Worm (Caenorhabditis elegans) whole organism, L2 larva: ENCODE data around the gene kle-2.

Experiments
- C34F6.9 ChIP-seq: fragments of 150-350 bp; optimal IDR thresholded peaks from 2 replicates; lab custom pipeline; 2014; ENCODE audit warnings: missing biosample characterization, missing genetic modification characterization
- F13H6.1 ChIP-seq: sonication (generic microtip); optimal IDR thresholded peaks from 2 replicates; lab custom pipeline; 2016; ENCODE audit warnings: missing genetic modification characterization, missing compliant biosample characterization
- R02D3.7 ChIP-seq: fragments of 150-350 bp; optimal IDR thresholded peaks from 2 replicates; lab custom pipeline; 2014; ENCODE audit warnings: missing biosample characterization, missing genetic modification characterization
- Y55F3AM.14 ChIP-seq: fragments of 200-800 bp; sonication (Bioruptor generic); optimal IDR thresholded peaks from 2 replicates; lab custom pipeline; 2018; ENCODE audit warnings: mild to moderate bottlenecking, missing genetic modification characterization, missing compliant biosample characterization
- ZK546.5 ChIP-seq: sonication (generic microtip); optimal IDR thresholded peaks from 2 replicates; lab custom pipeline; 2017; ENCODE audit warnings: missing biosample characterization, missing genetic modification characterization
- alr-1 ChIP-seq: fragments of 150-350 bp; optimal IDR thresholded peaks from 2 replicates; lab custom pipeline; 2014; ENCODE audit warnings: missing biosample characterization, missing genetic modification characterization
- blmp-1 ChIP-seq: sonication (generic microtip); optimal IDR thresholded peaks from 2 replicates; lab custom pipeline; 2017; ENCODE audit warnings: missing genetic modification characterization, mild to moderate bottlenecking, missing compliant biosample characterization, antibody characterized with exemption, moderate library complexity; ENCODE audit not compliant: insufficient read depth
- ceh-16 ChIP-seq: fragments of 150-350 bp; optimal IDR thresholded peaks from 2 replicates; lab custom pipeline; 2014; ENCODE audit warnings: missing biosample characterization, missing genetic modification characterization
- ceh-82 ChIP-seq: fragments of 150-350 bp; optimal IDR thresholded peaks from 2 replicates; lab custom pipeline; 2014; ENCODE audit warnings: missing biosample characterization, missing genetic modification characterization
- crh-2 ChIP-seq: sonication (generic microtip); optimal IDR thresholded peaks from 2 replicates; lab custom pipeline; 2017; ENCODE audit warnings: missing biosample characterization, missing genetic modification characterization
- dmd-4 ChIP-seq: sonication (generic microtip); optimal IDR thresholded peaks from 2 replicates; lab custom pipeline; 2017; ENCODE audit warnings: missing biosample characterization, missing genetic modification characterization
- egl-27 ChIP-seq: sonication (generic microtip); optimal IDR thresholded peaks from 3 replicates; lab custom pipeline; 2017; ENCODE audit warnings: missing biosample characterization, missing genetic modification reagents, missing genetic modification characterization
- elt-1 ChIP-seq: fragments of 150-350 bp; optimal IDR thresholded peaks from 2 replicates; lab custom pipeline; 2014; ENCODE audit warnings: missing biosample characterization, missing genetic modification characterization
- elt-3 ChIP-seq: sonication (generic microtip); optimal IDR thresholded peaks from 2 replicates; lab custom pipeline; 2017; ENCODE audit warnings: missing biosample characterization, missing genetic modification characterization
- fos-1 ChIP-seq: fragments of 150-350 bp; optimal IDR thresholded peaks from 2 replicates; lab custom pipeline; 2014; ENCODE audit warnings: missing biosample characterization, missing genetic modification characterization
- gmeb-1 ChIP-seq: fragments of 150-350 bp; optimal IDR thresholded peaks from 2 replicates; lab custom pipeline; 2014; ENCODE audit warnings: missing biosample characterization, missing genetic modification characterization
- lin-13 ChIP-seq: fragments of 150-350 bp; optimal IDR thresholded peaks from 2 replicates; lab custom pipeline; 2014; ENCODE audit warnings: missing biosample characterization, missing genetic modification reagents, missing genetic modification characterization
- lin-39 ChIP-seq: fragments of 150-350 bp; optimal IDR thresholded peaks from 2 replicates; lab custom pipeline; 2014; ENCODE audit warnings: missing biosample characterization, missing genetic modification reagents, missing genetic modification characterization
- lsy-2 ChIP-seq, 2 experiments: fragments of 150-350 bp in 1 of 2; sonication (generic microtip) in 1 of 2; optimal IDR thresholded peaks; 2 replicates each; lab custom pipeline; 2014 to 2017; ENCODE audit warnings: missing biosample characterization in 2 of 2, missing genetic modification characterization in 2 of 2
- mab-5 ChIP-seq: fragments of 150-350 bp; optimal IDR thresholded peaks from 2 replicates; lab custom pipeline; 2014; ENCODE audit warnings: missing biosample characterization, missing genetic modification characterization
- mdl-1 ChIP-seq, 2 experiments: fragments of 150-350 bp in 1 of 2; sonication (generic microtip) in 1 of 2; optimal IDR thresholded peaks; 2 replicates each; lab custom pipeline; 2017; ENCODE audit warnings: missing biosample characterization in 2 of 2, missing genetic modification characterization in 2 of 2
- nhr-10 ChIP-seq: sonication (generic microtip); optimal IDR thresholded peaks from 2 replicates; lab custom pipeline; 2017; ENCODE audit warnings: missing biosample characterization, missing genetic modification characterization
- nhr-11 ChIP-seq: fragments of 150-350 bp; optimal IDR thresholded peaks from 2 replicates; lab custom pipeline; 2014; ENCODE audit warnings: missing biosample characterization, missing genetic modification characterization
- nhr-12 ChIP-seq: fragments of 150-350 bp; optimal IDR thresholded peaks from 2 replicates; lab custom pipeline; 2014; ENCODE audit warnings: missing biosample characterization, missing genetic modification characterization
- nhr-129 ChIP-seq: fragments of 150-350 bp; optimal IDR thresholded peaks from 2 replicates; lab custom pipeline; 2014; ENCODE audit warnings: missing biosample characterization, missing genetic modification characterization
- nhr-23 ChIP-seq: fragments of 150-350 bp; optimal IDR thresholded peaks from 2 replicates; lab custom pipeline; 2014; ENCODE audit warnings: missing biosample characterization, missing genetic modification reagents, missing genetic modification characterization
- nhr-237 ChIP-seq: fragments of 150-350 bp; optimal IDR thresholded peaks from 2 replicates; lab custom pipeline; 2014; ENCODE audit warnings: missing biosample characterization, missing genetic modification characterization
- nhr-25 ChIP-seq: fragments of 150-350 bp; sonication (generic microtip); optimal IDR thresholded peaks from 3 replicates; lab custom pipeline; 2014; ENCODE audit warnings: missing biosample characterization, missing genetic modification characterization
- peb-1 ChIP-seq: fragments of 150-350 bp; optimal IDR thresholded peaks from 2 replicates; lab custom pipeline; 2014; ENCODE audit warnings: missing biosample characterization, missing genetic modification characterization
- sem-4 ChIP-seq: fragments of 150-350 bp; optimal IDR thresholded peaks from 2 replicates; lab custom pipeline; 2014; ENCODE audit warnings: missing biosample characterization, missing genetic modification reagents, missing genetic modification characterization
- skn-1 ChIP-seq: sonication (generic microtip); optimal IDR thresholded peaks from 2 replicates; lab custom pipeline; 2017; ENCODE audit warnings: missing biosample characterization, missing genetic modification characterization
- sma-3 ChIP-seq: sonication (generic microtip); optimal IDR thresholded peaks from 2 replicates; lab custom pipeline; 2016; ENCODE audit warnings: missing genetic modification reagents, missing genetic modification characterization, missing compliant biosample characterization
- sma-9 ChIP-seq, 2 experiments: fragments of 150-350 bp in 1 of 2; sonication (generic microtip) in 1 of 2; optimal IDR thresholded peaks; 2 replicates each; lab custom pipeline; 2014 to 2016; ENCODE audit warnings: missing genetic modification characterization in 2 of 2, mild to moderate bottlenecking in 1 of 2, missing biosample characterization in 1 of 2, missing compliant biosample characterization in 1 of 2, missing genetic modification reagents in 1 of 2, moderate library complexity in 1 of 2
- unc-39 ChIP-seq: fragments of 150-350 bp; optimal IDR thresholded peaks from 2 replicates; lab custom pipeline; 2014; ENCODE audit warnings: missing biosample characterization, missing genetic modification characterization
- zag-1 ChIP-seq: fragments of 150-350 bp; optimal IDR thresholded peaks from 2 replicates; lab custom pipeline; 2014; ENCODE audit warnings: missing biosample characterization, missing genetic modification characterization
- ztf-1 ChIP-seq: fragments of 200-800 bp; sonication (Bioruptor generic); conservative IDR thresholded peaks from 2 replicates; pipeline ENCODE4 v1.3.6; 2022; ENCODE audit warnings: missing genetic modification characterization, missing compliant biosample characterization
- ztf-4 ChIP-seq: fragments of 150-350 bp; optimal IDR thresholded peaks from 2 replicates; lab custom pipeline; 2014; ENCODE audit warnings: missing biosample characterization, missing genetic modification characterization

The kle-2 gene

DNA sequence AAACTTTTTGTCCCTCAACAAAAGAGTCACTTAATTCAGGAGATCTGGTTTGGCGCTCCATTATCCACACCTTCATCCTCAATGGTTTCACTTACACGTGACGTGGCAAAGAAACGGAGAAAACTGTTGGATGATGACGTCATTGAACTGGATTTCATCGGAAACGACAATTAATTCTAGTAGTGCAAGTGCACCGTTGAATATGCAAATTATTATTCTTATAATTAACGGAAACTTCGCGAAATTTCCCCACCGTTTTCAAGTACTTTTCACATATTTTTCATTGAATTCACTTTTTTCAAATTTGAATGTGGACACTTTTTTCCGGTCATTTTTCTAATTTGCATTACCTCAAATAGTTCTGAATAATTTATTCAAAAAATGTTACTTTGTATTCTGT, 32.3 kb upstream of the kle-2 start, which contains the start of gene ZK688.1:
ZK688.1 (plus strand) TSS at position 301 of the 400 bp plus-strand sequence.
- TF ChIP-seq lin-39 (tag; lab: Kevin White, UChicago) (no peak), dmd-4 (no peak), nhr-129 (tag; lab: Kevin White, UChicago) (no peak), fos-1 (tag; lab: Kevin White, UChicago) (no peak), nhr-12 (no peak), ztf-4 (tag; lab: Kevin White, UChicago) (no peak), sma-9 (GFP tag; optimal IDR thresholded peaks at IDR 0.05; lab: Kevin White, UChicago) (no peak), sma-9 (tag; optimal IDR thresholded peaks at IDR 0.05; lab: Kevin White, UChicago) (no peak), elt-1 (tag; lab: Kevin White, UChicago) (no peak), R02D3.7 (tag; lab: Kevin White, UChicago) (no peak), Y55F3AM.14 (no peak)

DNA sequence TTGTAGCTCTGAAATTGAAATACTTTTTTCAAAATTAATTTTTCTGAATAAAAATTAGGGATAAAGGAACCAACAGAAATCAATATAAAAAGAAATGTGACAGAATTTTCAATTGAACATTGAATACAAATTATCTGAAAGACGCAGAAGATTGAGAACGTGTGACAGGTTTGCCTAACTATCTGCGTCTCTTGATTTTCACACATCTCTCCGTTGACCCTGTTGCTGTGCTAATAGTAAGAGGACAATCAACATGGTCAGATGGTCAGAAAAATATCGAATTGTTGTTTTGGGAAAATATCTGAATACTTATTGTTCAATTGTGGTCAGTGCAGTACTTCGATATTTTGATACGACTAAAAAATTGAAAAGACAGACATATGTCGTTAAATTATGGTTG, 29.9 kb upstream of the kle-2 start, which contains the start of gene ZK688.7:
ZK688.7 (minus strand) TSS at position 14 of the 400 bp plus-strand sequence.
- no peak for TF ChIP-seq blmp-1 (tag; lab: Kevin White, UChicago)
- TF ChIP-seq crh-2 (tag; lab: Kevin White, UChicago) = peak; percentile 13
- no peak for TF ChIP-seq unc-39 (tag; lab: Kevin White, UChicago)
- peak in 1 of 2 experiments; percentile 38 for TF ChIP-seq lsy-2 (tag; optimal IDR thresholded peaks at IDR 0.05; lab: Kevin White, UChicago)
- TF ChIP-seq ceh-16 = no peak
- no peak for TF ChIP-seq alr-1 (tag; lab: Kevin White, UChicago)
- TF ChIP-seq C34F6.9 (tag; lab: Kevin White, UChicago) = peak; percentile 51
- TF ChIP-seq nhr-129 (tag; lab: Kevin White, UChicago) = peak; percentile 57
- TF ChIP-seq nhr-25 (tag; lab: Kevin White, UChicago) = peak; percentile 56
- no peak for TF ChIP-seq zag-1 (tag; lab: Kevin White, UChicago)
- TF ChIP-seq fos-1 (tag; lab: Kevin White, UChicago) = peak; percentile 4

DNA sequence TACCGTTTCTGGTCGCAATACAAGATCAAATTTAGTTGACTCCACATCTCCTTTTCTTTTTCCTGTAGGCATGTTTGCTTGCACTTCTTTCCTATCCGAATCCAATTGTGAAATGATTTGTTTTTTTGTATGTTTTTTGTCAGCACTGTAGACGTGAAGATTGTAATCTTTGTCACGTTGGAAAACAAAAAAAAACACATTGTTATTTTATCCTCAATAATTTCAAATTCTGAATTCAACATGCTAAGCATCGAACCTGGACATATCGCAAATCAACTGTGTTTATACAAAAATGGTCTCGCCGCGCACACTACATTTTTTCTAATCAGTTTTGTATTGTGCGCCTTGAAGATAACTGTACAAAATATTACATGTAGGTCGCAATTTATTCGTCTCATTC, 28.0 kb upstream of the kle-2 start, which contains the start of gene ZK688.12:
ZK688.12 (minus strand) TSS at position 101 of the 400 bp plus-strand sequence.
- TF ChIP-seq nhr-12 (no peak), gmeb-1 (tag; lab: Kevin White, UChicago) (no peak), egl-27 (tag; lab: Kevin White, UChicago) (no peak), nhr-25 (tag; lab: Kevin White, UChicago) (no peak), Y55F3AM.14 (no peak), elt-1 (tag; lab: Kevin White, UChicago) (no peak), alr-1 (tag; lab: Kevin White, UChicago) (no peak), ZK546.5 (no peak), mdl-1 (tag; optimal IDR thresholded peaks at IDR 0.05; lab: Kevin White, UChicago) (no peak), mab-5 (tag; lab: Kevin White, UChicago) (no peak), elt-3 (no peak), F13H6.1 (tag; lab: Kevin White, UChicago) (no peak), nhr-237 (tag; lab: Kevin White, UChicago) (no peak), ztf-1 (GFP tag; lab: Robert Waterston, UW) (no peak), unc-39 (tag; lab: Kevin White, UChicago) (no peak), ceh-82 (tag; lab: Kevin White, UChicago) (no peak), skn-1 (tag; lab: Kevin White, UChicago) (no peak), sma-3 (no peak), nhr-129 (tag; lab: Kevin White, UChicago) (no peak)

DNA sequence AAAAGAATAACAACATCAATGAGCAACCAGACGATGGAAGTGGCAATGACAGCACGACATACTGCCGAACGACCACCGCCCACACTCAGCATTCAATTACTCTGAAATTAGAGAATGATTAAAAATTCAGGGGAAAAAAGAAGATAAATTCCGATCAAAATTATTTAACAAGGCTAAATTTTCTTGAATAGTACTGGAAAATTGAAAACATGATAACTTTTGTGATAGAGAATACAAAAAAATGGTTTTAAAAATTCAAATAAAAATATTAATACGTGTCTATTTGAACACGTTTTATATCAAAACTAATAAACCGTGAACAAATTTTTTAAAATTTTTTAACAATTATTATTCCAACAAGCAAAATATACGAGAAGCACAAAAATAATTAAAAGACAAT, 23.9 kb upstream of the kle-2 start, which contains the start of gene gly-3:
gly-3 (minus strand) TSS at position 101 of the 400 bp plus-strand sequence.
- TF ChIP-seq blmp-1 (tag; lab: Kevin White, UChicago) (no peak), nhr-11 (tag; lab: Kevin White, UChicago) (no peak), ztf-4 (tag; lab: Kevin White, UChicago) (no peak), lin-13 (no peak), nhr-10 (tag; lab: Kevin White, UChicago) (no peak), egl-27 (tag; lab: Kevin White, UChicago) (no peak), ceh-82 (tag; lab: Kevin White, UChicago) (no peak), sma-3 (no peak), nhr-23 (tag; lab: Kevin White, UChicago) (no peak), peb-1 (no peak), Y55F3AM.14 (no peak), nhr-12 (no peak), elt-1 (tag; lab: Kevin White, UChicago) (no peak), mab-5 (tag; lab: Kevin White, UChicago) (no peak), sem-4 (tag; lab: Kevin White, UChicago) (no peak)
